Fruit fly (Drosophila melanogaster): ENCODE results near the gene RpS8.

The RpS8 gene

DNA sequence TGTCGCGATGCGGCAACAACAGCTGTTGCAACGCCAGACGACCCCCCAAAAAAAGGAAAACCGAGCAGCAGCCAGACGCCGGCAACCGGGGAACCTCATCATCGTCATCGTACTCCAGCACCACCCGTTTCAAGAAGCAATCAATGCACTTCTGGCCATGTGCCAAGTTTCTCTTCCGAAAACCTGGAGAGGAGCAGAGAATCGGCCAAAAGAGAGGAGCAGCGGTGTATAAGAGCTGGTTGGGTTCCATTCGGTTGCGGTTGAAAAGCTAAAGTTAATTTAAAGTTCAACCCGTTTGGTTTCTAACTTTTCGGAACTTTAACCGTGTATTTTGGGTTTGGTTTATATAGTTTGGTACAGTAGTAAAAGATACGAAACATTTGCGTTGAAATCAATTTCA, 14.8 kb downstream of the RpS8 start:
- TF ChIP-seq lola (GFP tag; optimal IDR thresholded peaks at IDR 0.05) (no peak), sv (GFP tag; optimal IDR thresholded peaks at IDR 0.05) (no peak), HLH106 (tag; optimal IDR thresholded peaks at IDR 0.05) (no peak), N (GFP tag; optimal IDR thresholded peaks at IDR 0.05) (no peak), dl (GFP tag; optimal IDR thresholded peaks at IDR 0.05; ENCODE audit: insufficient read depth in 1 of 2, partially characterized antibody in 2 of 2) (peak; percentile 60 to 78), CrebA (GFP tag; optimal IDR thresholded peaks at IDR 0.05; ENCODE audit: borderline replicate concordance) (no peak), Dif (GFP tag; optimal IDR thresholded peaks at IDR 0.05; ENCODE audit: partially characterized antibody) (peak; percentile 84), Hr78 (GFP tag; optimal IDR thresholded peaks at IDR 0.05) (no peak), GATAd (GFP tag; optimal IDR thresholded peaks at IDR 0.05) (no peak)

DNA sequence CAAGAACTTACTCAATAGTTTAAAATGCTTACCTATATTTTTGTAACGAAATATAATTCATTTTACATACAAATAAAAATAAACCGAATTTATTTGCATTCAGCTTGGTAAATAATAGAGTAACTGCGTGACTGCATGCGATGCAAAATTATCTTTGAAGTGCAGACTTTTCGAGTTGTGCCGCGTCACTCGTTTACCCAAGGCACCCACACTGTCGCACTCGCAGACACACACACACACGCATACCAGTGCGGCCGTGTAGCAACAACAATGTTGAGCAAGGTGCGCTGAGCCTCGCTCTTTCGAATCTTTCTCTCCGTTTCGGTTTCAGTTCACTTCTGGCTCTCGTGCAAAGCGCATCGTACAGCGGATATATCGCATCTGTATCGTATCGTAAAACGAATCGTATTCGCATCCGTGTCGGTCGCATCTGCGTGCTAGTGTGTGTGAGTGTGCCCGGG, 15.4 kb downstream of the RpS8 start, which contains the start of gene CG31038:
CG31038 (plus strand) TSS at position 327 of the 461 bp plus-strand sequence.
- no peak for TF ChIP-seq pan (optimal IDR thresholded peaks at IDR 0.05)
- no peak for TF ChIP-seq Hr78 (GFP tag; optimal IDR thresholded peaks at IDR 0.05)
- TF ChIP-seq Vsx2 (GFP tag; optimal IDR thresholded peaks at IDR 0.05; ENCODE audit: partially characterized antibody) = peak; percentile 46
- peak in 1 of 2 experiments; percentile 37 for TF ChIP-seq foxo (GFP tag; optimal IDR thresholded peaks at IDR 0.05)
- peak; percentile 51 for TF ChIP-seq fru (GFP tag; optimal IDR thresholded peaks at IDR 0.05)
- no peak for TF ChIP-seq Mio (GFP tag; optimal IDR thresholded peaks at IDR 0.05)
- peak; percentile 59 for TF ChIP-seq br (GFP tag; optimal IDR thresholded peaks at IDR 0.05)
- peak; percentile 15 for TF ChIP-seq rgr (GFP tag; optimal IDR thresholded peaks at IDR 0.05)
- peak; percentile 65 for TF ChIP-seq h (GFP tag; optimal IDR thresholded peaks at IDR 0.05)
- TF ChIP-seq HLH106 (tag; optimal IDR thresholded peaks at IDR 0.05) = peak; percentile 35
- TF ChIP-seq Jra (GFP tag; optimal IDR thresholded peaks at IDR 0.05) = peak; percentile 43
- no peak for TF ChIP-seq Dfd (GFP tag; optimal IDR thresholded peaks at IDR 0.05)
- TF ChIP-seq woc (GFP tag; optimal IDR thresholded peaks at IDR 0.05) = peak; percentile 92
- TF ChIP-seq N (GFP tag; optimal IDR thresholded peaks at IDR 0.05) = peak; percentile 34
- TF ChIP-seq sv (GFP tag; optimal IDR thresholded peaks at IDR 0.05) = no peak
- no peak for TF ChIP-seq CG9705 (GFP tag; optimal IDR thresholded peaks at IDR 0.05)
- TF ChIP-seq OdsH (GFP tag; optimal IDR thresholded peaks at IDR 0.05) = peak; percentile 59
- TF ChIP-seq CG32264 (GFP tag; optimal IDR thresholded peaks at IDR 0.05) = no peak
- peak; percentile 66 to 76 for TF ChIP-seq dl (GFP tag; optimal IDR thresholded peaks at IDR 0.05; ENCODE audit: insufficient read depth in 1 of 2, partially characterized antibody in 2 of 2)
- TF ChIP-seq sage (GFP tag; optimal IDR thresholded peaks at IDR 0.05) = peak; percentile 62
- TF ChIP-seq Dif (GFP tag; optimal IDR thresholded peaks at IDR 0.05; ENCODE audit: partially characterized antibody) = peak; percentile 92
- no peak for TF ChIP-seq jim (GFP tag; optimal IDR thresholded peaks at IDR 0.05)
- no peak for TF ChIP-seq Rel (GFP tag; optimal IDR thresholded peaks at IDR 0.05)
- TF ChIP-seq Rel (tag; optimal IDR thresholded peaks at IDR 0.05) = peak; percentile 67
- TF ChIP-seq Myc (optimal IDR thresholded peaks at IDR 0.05) = no peak
- peak; percentile 78 for TF ChIP-seq Hr83 (GFP tag; optimal IDR thresholded peaks at IDR 0.05; ENCODE audit: poor library complexity, severe bottlenecking)
- TF ChIP-seq Sp1 (GFP tag; optimal IDR thresholded peaks at IDR 0.05) = peak; percentile 39
- TF ChIP-seq lola (GFP tag; optimal IDR thresholded peaks at IDR 0.05) = no peak
- peak; percentile 71 for TF ChIP-seq brk (GFP tag; optimal IDR thresholded peaks at IDR 0.05)
- TF ChIP-seq tai (GFP tag; optimal IDR thresholded peaks at IDR 0.05) = no peak
- peak; percentile 63 for TF ChIP-seq Hnf4 (GFP tag; optimal IDR thresholded peaks at IDR 0.05)
- TF ChIP-seq ey (GFP tag; optimal IDR thresholded peaks at IDR 0.05) = peak; percentile 55
- peak; percentile 44 for TF ChIP-seq psq (GFP tag; optimal IDR thresholded peaks at IDR 0.05)
- TF ChIP-seq dsf (GFP tag; optimal IDR thresholded peaks at IDR 0.05; ENCODE audit: borderline replicate concordance) = no peak
- no peak for TF ChIP-seq CrebA (GFP tag; optimal IDR thresholded peaks at IDR 0.05; ENCODE audit: borderline replicate concordance)
- TF ChIP-seq usp (GFP tag; optimal IDR thresholded peaks at IDR 0.05) = no peak
- TF ChIP-seq GATAd (GFP tag; optimal IDR thresholded peaks at IDR 0.05) = no peak
- no peak for TF ChIP-seq Abd-B (GFP tag; optimal IDR thresholded peaks at IDR 0.05)
- peak; percentile 16 for TF ChIP-seq dmrt93B (GFP tag; optimal IDR thresholded peaks at IDR 0.05)

Data from whole organism, wandering third instar larva.